Worm (Caenorhabditis elegans) whole organism, dauer: Measurements from ENCODE around the gene epg-9.

Experiments used
- unc-62 ChIP-seq: sonication (generic microtip); optimal IDR thresholded peaks from 2 replicates; lab custom pipeline; 2017; ENCODE audit warnings: missing biosample characterization, missing genetic modification reagents, missing genetic modification characterization

Gene epg-9

DNA sequence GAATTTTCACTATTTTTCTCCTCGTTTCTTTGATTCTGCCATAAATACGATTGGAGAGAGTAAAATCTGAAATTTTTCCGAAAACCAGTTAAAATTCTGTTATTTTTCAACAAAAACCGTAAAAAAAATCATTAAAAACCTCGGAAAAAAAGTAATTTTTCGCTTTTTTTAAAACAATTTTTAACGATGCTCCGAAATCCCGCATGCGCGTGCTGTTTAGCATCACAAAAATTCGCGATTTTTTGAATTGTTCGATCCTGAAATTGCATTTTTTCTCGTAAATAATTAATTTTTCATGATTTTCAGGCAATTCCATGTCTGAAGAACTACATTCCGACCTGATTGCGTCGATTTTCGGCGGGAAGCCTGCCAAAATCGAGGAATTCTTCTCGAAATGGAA, 41.7 kb downstream of the epg-9 start, which contains the start of gene ric-8:
ric-8 (plus strand) TSS at position 301 of the 400 bp plus-strand sequence.
- TF ChIP-seq unc-62 (GFP tag; lab: Kevin White, UChicago) = no peak

ce11 chrIV:2650031-2650430, 49.1 kb downstream of the epg-9 start:
- no peak for TF ChIP-seq unc-62 (GFP tag; lab: Kevin White, UChicago)

ce11 chrIV:2654965-2655364, 54.0 kb downstream of the epg-9 start:
- TF ChIP-seq unc-62 (GFP tag; lab: Kevin White, UChicago) = no peak

DNA sequence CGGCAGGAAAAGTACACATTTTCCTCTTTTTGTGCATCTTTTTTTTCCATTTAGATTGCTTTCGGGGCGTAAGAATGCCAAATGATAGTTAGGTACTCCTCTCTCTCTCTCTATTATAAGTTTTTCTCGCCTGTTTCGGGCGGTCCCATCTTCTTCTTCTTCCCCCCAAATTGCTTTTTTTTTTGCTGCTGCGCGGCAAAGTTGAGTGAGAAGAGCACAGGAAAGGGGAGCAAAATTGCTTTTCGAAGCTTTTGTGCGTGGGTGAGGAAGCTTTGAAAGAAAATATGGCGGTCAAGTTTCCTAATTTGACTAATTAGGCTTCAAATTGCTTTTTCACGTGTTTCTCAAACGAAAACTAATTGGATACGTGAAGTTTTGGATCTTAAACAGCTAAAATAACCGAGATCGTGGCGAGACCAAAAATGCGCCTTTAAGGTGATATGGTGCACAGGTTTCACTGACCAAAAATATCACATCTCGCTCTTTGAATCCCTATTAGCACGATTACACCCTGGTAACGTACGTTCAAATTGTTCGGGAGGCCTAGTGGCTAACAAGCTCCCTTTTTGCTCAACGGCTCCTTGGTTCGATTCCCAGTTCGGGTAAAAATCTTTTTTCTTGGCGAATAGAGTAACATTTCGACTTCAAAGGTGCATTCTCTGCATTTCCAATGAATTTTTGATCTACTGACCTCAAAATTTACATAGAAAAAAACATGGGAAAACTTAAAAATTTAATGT, 55.6 kb downstream of the epg-9 start:
- no peak for TF ChIP-seq unc-62 (GFP tag; lab: Kevin White, UChicago)
